Worm (Caenorhabditis elegans) whole organism, late embryonic: ENCODE data around the gene H10E21.4.

ENCODE experiments used
- ceh-14 ChIP-seq: sonication (generic microtip); optimal IDR thresholded peaks from 2 replicates; lab custom pipeline; 2016; ENCODE audit warnings: missing genotype, missing genetic modification characterization, missing compliant biosample characterization
- ceh-18 ChIP-seq: sonication (generic microtip); optimal IDR thresholded peaks from 2 replicates; lab custom pipeline; 2016; ENCODE audit warnings: missing genetic modification characterization, missing compliant biosample characterization
- ceh-2 ChIP-seq: sonication (generic microtip); optimal IDR thresholded peaks from 2 replicates; lab custom pipeline; 2016; ENCODE audit warnings: missing genotype, missing genetic modification characterization, missing compliant biosample characterization
- ets-4 ChIP-seq: sonication (generic microtip); optimal IDR thresholded peaks from 2 replicates; lab custom pipeline; 2016; ENCODE audit warnings: missing genetic modification characterization, missing compliant biosample characterization
- fax-1 ChIP-seq: sonication (generic microtip); optimal IDR thresholded peaks from 2 replicates; lab custom pipeline; 2016; ENCODE audit warnings: missing genotype, missing genetic modification characterization, missing compliant biosample characterization

- TF ChIP-seq ceh-14 (tag; lab: Kevin White, UChicago) (no peak), ets-4 (tag; lab: Kevin White, UChicago) (no peak), fax-1 (tag; lab: Kevin White, UChicago) (no peak), ceh-2 (tag; lab: Kevin White, UChicago) (no peak), ceh-18 (no peak)
Observed at ce11 chrIII:17558-17957, 1.9 kb downstream of the H10E21.4 start.
